Fruit fly (Drosophila melanogaster): ENCODE measurements around the gene CG33710.
A peak's percentile ranks its signal among the peaks of the same experiment; 100 is the strongest.

Gene CG33710

dm6 chr3L:20000878-20001640 lies 48.5 kb upstream of the CG33710 start (continued):
- TF ChIP-seq CG2199 (GFP tag; IDR thresholded peaks at IDR 0.05) (no peak), CG4328 (GFP tag; optimal IDR thresholded peaks at IDR 0.05) (no peak), gcm2 (GFP tag; optimal IDR thresholded peaks at IDR 0.05) (no peak), gsb-n (tag; optimal IDR thresholded peaks at IDR 0.05) (no peak), so (GFP tag; IDR thresholded peaks at IDR 0.05) (no peak), cato (GFP tag; optimal IDR thresholded peaks at IDR 0.05; ENCODE audit: borderline replicate concordance) (no peak), zf30C (GFP tag; optimal IDR thresholded peaks at IDR 0.05) (no peak), Chrac-16 (GFP tag; optimal IDR thresholded peaks at IDR 0.05) (no peak), CG12659 (GFP tag; optimal IDR thresholded peaks at IDR 0.05) (peak; percentile 61), run (tag; optimal IDR thresholded peaks at IDR 0.05) (no peak), CG9797 (GFP tag; optimal IDR thresholded peaks at IDR 0.05) (no peak), Atf3 (GFP tag; optimal IDR thresholded peaks at IDR 0.05) (no peak), lov (optimal IDR thresholded peaks at IDR 0.05) (no peak), lov (GFP tag; IDR thresholded peaks at IDR 0.05) (no peak), CG6813 (GFP tag; optimal IDR thresholded peaks at IDR 0.05) (no peak), nerfin-1 (tag; optimal IDR thresholded peaks at IDR 0.05) (no peak), Doc2 (GFP tag; IDR thresholded peaks at IDR 0.05) (no peak), Dp (GFP tag; optimal IDR thresholded peaks at IDR 0.05) (peak; percentile 4), lola (GFP tag; optimal IDR thresholded peaks at IDR 0.05) (no peak), CG11696 (GFP tag; IDR thresholded peaks at IDR 0.05) (no peak), Ada2b (GFP tag; IDR thresholded peaks at IDR 0.05) (no peak), CG2678 (tag; optimal IDR thresholded peaks at IDR 0.05) (no peak), Trl (optimal IDR thresholded peaks at IDR 0.05) (no peak), Trl (GFP tag; optimal IDR thresholded peaks at IDR 0.05) (no peak), ash1 (GFP tag; optimal IDR thresholded peaks at IDR 0.05) (no peak), Fer2 (tag; optimal IDR thresholded peaks at IDR 0.05) (no peak), CG7928 (GFP tag; optimal IDR thresholded peaks at IDR 0.05) (no peak), CG31365 (tag; optimal IDR thresholded peaks at IDR 0.05) (no peak), Vsx1 (GFP tag; optimal IDR thresholded peaks at IDR 0.05) (no peak), unpg (GFP tag; optimal IDR thresholded peaks at IDR 0.05) (no peak), CG10209 (GFP tag; optimal IDR thresholded peaks at IDR 0.05) (no peak), CHES-1-like (GFP tag; optimal IDR thresholded peaks at IDR 0.05) (no peak), CG1832 (GFP tag; optimal IDR thresholded peaks at IDR 0.05) (no peak), CG1603 (tag; optimal IDR thresholded peaks at IDR 0.05) (peak; percentile 99), nom (GFP tag; optimal IDR thresholded peaks at IDR 0.05) (no peak), vvl (GFP tag; IDR thresholded peaks at IDR 0.05) (peak; percentile 18; the same call in 1 of the 2 replicates), bcd (GFP tag; optimal IDR thresholded peaks at IDR 0.05) (no peak), CG18764 (GFP tag; optimal IDR thresholded peaks at IDR 0.05) (no peak), fd96Cb (tag; optimal IDR thresholded peaks at IDR 0.05) (no peak), CG10543 (GFP tag; optimal IDR thresholded peaks at IDR 0.05) (no peak), Hey (tag; optimal IDR thresholded peaks at IDR 0.05) (no peak), Fer1 (GFP tag; optimal IDR thresholded peaks at IDR 0.05) (no peak), CG15514 (GFP tag; optimal IDR thresholded peaks at IDR 0.05) (peak; percentile 12), dati (GFP tag; IDR thresholded peaks at IDR 0.05) (no peak), Ets65A (GFP tag) (no peak), CG9215 (GFP tag; IDR thresholded peaks at IDR 0.05) (no peak), CG12769 (tag; optimal IDR thresholded peaks at IDR 0.05) (no peak), chn (GFP tag; optimal IDR thresholded peaks at IDR 0.05) (no peak), CG13287 (GFP tag; IDR thresholded peaks at IDR 0.05; ENCODE audit: partially characterized antibody) (0 out of 2 replicates have a peak, but pooled peaks have one; percentile 22), odd (GFP tag; optimal IDR thresholded peaks at IDR 0.05) (no peak)

Data from whole organism, embryonic.